Fruit fly (Drosophila melanogaster) whole organism, wandering third instar larva: Measurements from ENCODE around the gene CG1998.

ENCODE experiments used
- Hnf4 ChIP-seq: fragments of 200-800 bp; sonication (Bioruptor generic); optimal IDR thresholded peaks from 2 replicates; lab custom pipeline; 2016; ENCODE audit warnings: missing biosample characterization, mild to moderate bottlenecking, missing genetic modification characterization
- rgr ChIP-seq: fragments of 200-800 bp; sonication (Bioruptor generic); optimal IDR thresholded peaks from 3 replicates; lab custom pipeline; 2016; ENCODE audit warnings: missing biosample characterization, mild to moderate bottlenecking, missing genetic modification characterization

DNA sequence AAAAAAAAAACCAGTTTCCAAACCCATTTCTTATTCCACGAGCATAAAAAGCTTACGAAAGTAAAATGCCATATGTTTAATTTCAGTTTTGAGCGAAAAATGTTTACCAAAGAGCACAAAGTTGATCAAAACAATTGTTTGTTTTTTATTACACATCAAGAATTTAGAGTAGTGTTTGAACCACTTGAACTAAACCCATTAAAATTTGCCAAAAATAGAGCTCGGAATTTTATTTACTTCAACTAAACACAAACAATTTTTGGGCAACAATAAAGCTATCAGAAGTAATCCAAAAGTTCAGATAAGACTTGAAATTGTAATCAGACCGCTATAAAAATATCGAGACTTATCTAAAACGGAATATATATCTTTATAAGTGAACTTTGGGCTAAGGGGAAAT is 37.9 kb downstream of the CG1998 start:
- TF ChIP-seq Hnf4 (no peak), rgr (GFP tag; lab: Kevin White, UChicago) (no peak)
